Fruit fly (Drosophila melanogaster): ENCODE data around the gene pasi1.

Gene pasi1

dm6 chr3R:17811707-17812099 lies 16.8 kb downstream of the pasi1 start:
- TF ChIP-seq psq (optimal IDR thresholded peaks at IDR 0.05) (no peak), insv (optimal IDR thresholded peaks at IDR 0.05) (no peak), Sin3A (optimal IDR thresholded peaks at IDR 0.05) (no peak), Myc (optimal IDR thresholded peaks at IDR 0.05) (no peak), ttk (optimal IDR thresholded peaks at IDR 0.05) (no peak), h (optimal IDR thresholded peaks at IDR 0.05) (no peak)

DNA sequence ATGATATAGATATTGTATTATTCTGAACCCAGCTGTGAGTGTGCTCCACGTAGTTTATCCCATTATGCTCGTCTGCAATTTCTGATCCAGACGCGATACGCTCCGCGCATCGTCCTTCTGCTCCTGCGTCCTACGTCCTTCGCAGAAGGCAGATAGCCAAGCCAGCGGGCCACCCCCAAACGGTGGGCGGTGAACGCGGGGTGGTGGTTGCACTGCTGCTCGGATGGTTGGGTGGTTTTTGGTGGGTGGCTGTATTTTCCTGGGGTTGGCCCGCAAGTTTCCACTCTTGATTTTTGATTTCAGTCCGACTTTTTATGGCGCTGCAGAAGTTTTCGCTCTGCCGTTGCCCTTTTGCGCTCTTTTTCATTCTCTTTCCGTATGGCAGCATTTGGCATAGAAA lies 17.6 kb downstream of the pasi1 start:
- TF ChIP-seq h (optimal IDR thresholded peaks at IDR 0.05) (no peak), psq (optimal IDR thresholded peaks at IDR 0.05) (no peak), Sin3A (optimal IDR thresholded peaks at IDR 0.05) (no peak), insv (optimal IDR thresholded peaks at IDR 0.05) (no peak), Myc (optimal IDR thresholded peaks at IDR 0.05) (no peak), ttk (optimal IDR thresholded peaks at IDR 0.05) (no peak)

dm6 chr3R:17814191-17814923 lies 19.5 kb downstream of the pasi1 start:
- no peak for TF ChIP-seq Myc (optimal IDR thresholded peaks at IDR 0.05)
- no peak for TF ChIP-seq ttk (optimal IDR thresholded peaks at IDR 0.05)
- no peak for TF ChIP-seq h (optimal IDR thresholded peaks at IDR 0.05)
- no peak for TF ChIP-seq Sin3A (optimal IDR thresholded peaks at IDR 0.05)
- no peak for TF ChIP-seq psq (optimal IDR thresholded peaks at IDR 0.05)
- TF ChIP-seq insv (optimal IDR thresholded peaks at IDR 0.05) = no peak

- TF ChIP-seq Myc (optimal IDR thresholded peaks at IDR 0.05) (no peak), Sin3A (optimal IDR thresholded peaks at IDR 0.05) (no peak), psq (optimal IDR thresholded peaks at IDR 0.05) (no peak), insv (optimal IDR thresholded peaks at IDR 0.05) (no peak), h (optimal IDR thresholded peaks at IDR 0.05) (no peak), ttk (optimal IDR thresholded peaks at IDR 0.05) (no peak)
Observed at dm6 chr3R:17818803-17819202, 23.9 kb downstream of the pasi1 start.

DNA sequence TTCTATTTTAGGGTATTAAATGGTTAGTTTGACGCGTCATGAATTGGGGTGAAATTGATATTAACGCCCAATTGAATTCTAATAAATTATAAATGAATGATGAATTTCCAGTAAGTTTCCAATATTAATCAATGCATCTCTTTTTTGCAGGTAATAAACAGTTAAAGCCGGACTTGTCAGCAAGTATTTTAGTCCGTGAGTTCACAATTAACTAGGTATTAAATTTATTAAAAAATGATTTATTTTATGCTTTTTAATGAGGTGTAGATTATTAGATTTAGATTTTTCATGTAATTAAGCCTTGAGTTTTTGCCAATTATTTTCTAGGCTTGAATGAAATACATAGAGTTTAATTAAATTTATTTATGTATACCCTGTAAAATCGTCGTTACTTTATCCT lies 26.9 kb downstream of the pasi1 start:
- TF ChIP-seq Myc (optimal IDR thresholded peaks at IDR 0.05) (no peak), ttk (optimal IDR thresholded peaks at IDR 0.05) (no peak), psq (optimal IDR thresholded peaks at IDR 0.05) (no peak), h (optimal IDR thresholded peaks at IDR 0.05) (no peak), Sin3A (optimal IDR thresholded peaks at IDR 0.05) (no peak)

DNA sequence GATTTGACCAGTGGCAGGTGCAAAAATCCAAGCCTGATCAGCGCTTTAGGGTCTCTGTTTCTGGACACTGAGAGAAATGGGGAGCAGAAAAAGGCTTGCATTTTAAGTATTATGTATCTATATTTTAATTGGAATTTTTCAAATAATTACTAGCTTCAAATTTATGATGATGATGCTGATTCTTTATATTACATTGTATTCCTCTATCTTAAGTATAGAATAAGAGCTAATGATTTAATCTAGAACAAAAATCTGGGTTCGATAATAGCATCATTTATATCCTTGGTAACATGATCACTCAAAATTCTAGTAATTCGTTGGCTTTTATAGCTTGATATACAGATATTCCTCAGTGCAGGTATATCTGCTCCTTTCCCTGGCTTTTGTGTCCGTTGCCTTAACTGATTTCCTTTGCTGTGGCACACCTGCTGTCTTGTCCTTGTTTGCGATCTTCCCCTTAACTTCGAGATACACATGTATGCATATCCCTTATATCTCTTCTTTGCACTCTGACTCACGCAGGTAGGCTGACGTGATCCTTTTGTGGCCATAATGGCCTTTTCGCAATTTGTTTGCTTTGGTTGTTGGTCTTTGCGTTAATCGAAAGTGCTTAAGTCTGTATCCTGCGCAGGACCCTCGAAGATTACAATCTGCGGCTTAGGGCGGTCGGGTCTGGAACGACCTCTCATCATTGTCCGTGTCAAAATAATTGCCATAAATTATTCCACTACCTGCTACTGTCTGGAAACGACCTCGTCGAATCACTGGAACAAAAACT lies 31.1 kb downstream of the pasi1 start:
- TF ChIP-seq psq (optimal IDR thresholded peaks at IDR 0.05) (no peak), h (optimal IDR thresholded peaks at IDR 0.05) (no peak), Myc (optimal IDR thresholded peaks at IDR 0.05) (no peak), Sin3A (optimal IDR thresholded peaks at IDR 0.05) (no peak), insv (optimal IDR thresholded peaks at IDR 0.05) (no peak), ttk (optimal IDR thresholded peaks at IDR 0.05) (no peak)

DNA sequence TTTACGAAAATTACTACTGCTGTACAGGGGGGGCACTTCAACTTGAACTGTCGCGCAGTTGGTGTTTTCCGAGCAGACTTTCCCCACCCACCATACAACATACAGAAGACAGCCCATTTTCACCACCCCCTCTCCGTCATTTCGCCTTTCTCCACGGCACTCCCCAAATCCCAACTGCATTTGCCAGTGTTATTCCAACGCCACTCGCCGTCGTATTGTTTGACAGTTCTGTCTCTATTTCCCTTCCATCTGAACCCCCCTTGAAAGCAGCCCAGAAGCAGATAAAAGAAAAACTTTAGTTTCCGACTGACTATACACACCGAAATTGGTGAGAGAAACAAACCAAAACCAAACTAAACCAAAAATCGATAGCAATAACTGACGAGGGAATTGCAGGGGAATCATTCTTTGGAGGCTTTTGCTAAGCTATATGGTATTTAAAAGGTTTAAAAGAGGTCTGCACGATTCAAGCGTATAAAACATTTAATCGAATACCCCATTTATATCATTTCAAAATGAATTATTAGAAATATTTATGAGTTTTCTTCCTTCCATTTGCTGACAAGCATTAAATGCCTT lies 32.3 kb downstream of the pasi1 start:
- TF ChIP-seq h (optimal IDR thresholded peaks at IDR 0.05) (no peak), insv (optimal IDR thresholded peaks at IDR 0.05) (no peak), Myc (optimal IDR thresholded peaks at IDR 0.05) (no peak), Sin3A (optimal IDR thresholded peaks at IDR 0.05) (no peak), ttk (optimal IDR thresholded peaks at IDR 0.05) (no peak), psq (optimal IDR thresholded peaks at IDR 0.05) (no peak)

DNA sequence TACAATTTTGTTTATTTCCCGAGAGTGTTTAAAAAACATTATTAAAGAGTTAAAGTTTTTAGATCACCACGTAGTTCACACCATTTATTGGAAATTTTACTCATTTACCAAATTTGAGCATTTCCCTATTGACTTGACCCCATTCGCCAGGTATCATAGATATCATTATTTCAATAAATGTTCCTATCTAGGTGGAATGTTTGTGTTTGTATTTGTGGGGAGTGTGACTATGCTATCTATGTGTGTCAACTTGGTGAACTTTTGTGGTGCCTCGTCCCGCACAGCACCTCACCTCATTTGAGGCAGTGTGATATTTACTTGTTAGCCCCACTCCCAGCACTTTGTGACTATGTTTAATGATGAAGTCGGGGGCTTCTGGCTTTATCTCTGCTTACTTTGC lies 33.8 kb downstream of the pasi1 start:
- no peak for TF ChIP-seq h (optimal IDR thresholded peaks at IDR 0.05)
- no peak for TF ChIP-seq ttk (optimal IDR thresholded peaks at IDR 0.05)
- no peak for TF ChIP-seq Sin3A (optimal IDR thresholded peaks at IDR 0.05)
- TF ChIP-seq insv (optimal IDR thresholded peaks at IDR 0.05) = no peak
- no peak for TF ChIP-seq psq (optimal IDR thresholded peaks at IDR 0.05)
- TF ChIP-seq Myc (optimal IDR thresholded peaks at IDR 0.05) = no peak

- no peak for TF ChIP-seq insv (optimal IDR thresholded peaks at IDR 0.05)
- TF ChIP-seq Myc (optimal IDR thresholded peaks at IDR 0.05) = no peak
- no peak for TF ChIP-seq h (optimal IDR thresholded peaks at IDR 0.05)
- TF ChIP-seq Sin3A (optimal IDR thresholded peaks at IDR 0.05) = no peak
- TF ChIP-seq psq (optimal IDR thresholded peaks at IDR 0.05) = no peak
- TF ChIP-seq ttk (optimal IDR thresholded peaks at IDR 0.05) = no peak
Observed at dm6 chr3R:17830528-17830927, 35.7 kb downstream of the pasi1 start.

All from Kc167 (cell line).